Fruit fly (Drosophila melanogaster): ENCODE measurements around the gene CG2258.
A peak's percentile ranks its signal among the peaks of the same experiment; 100 is the strongest.

CG2258 gene

dm6 chrX:8091017-8091620 lies 10.8 kb downstream of the CG2258 start (continued):
- peak; percentile 98 for TF ChIP-seq rib (GFP tag; IDR thresholded peaks at IDR 0.05)
- TF ChIP-seq tll (GFP tag; optimal IDR thresholded peaks at IDR 0.05) = no peak
- peak; percentile 98 for TF ChIP-seq Taf1 (GFP tag; IDR thresholded peaks at IDR 0.05)
- peak; percentile 97 for TF ChIP-seq CG6813 (GFP tag; optimal IDR thresholded peaks at IDR 0.05)
- TF ChIP-seq fru (optimal IDR thresholded peaks at IDR 0.05) = no peak
- TF ChIP-seq Stat92E (GFP tag; optimal IDR thresholded peaks at IDR 0.05) = peak in 1 of 3 experiments; percentile 66
- TF ChIP-seq CG10565 (GFP tag; optimal IDR thresholded peaks at IDR 0.05) = peak; percentile 74
- TF ChIP-seq nmo (GFP tag; optimal IDR thresholded peaks at IDR 0.05) = peak; percentile 94
- TF ChIP-seq dmrt11E (tag; optimal IDR thresholded peaks at IDR 0.05) = peak; percentile 88
- TF ChIP-seq ERR (GFP tag; optimal IDR thresholded peaks at IDR 0.05) = peak; percentile 85
- TF ChIP-seq ato (GFP tag; IDR thresholded peaks at IDR 0.05; ENCODE audit: partially characterized antibody) = no peak; the same call in 1 of the 2 replicates
- peak; percentile 98 for TF ChIP-seq gce (GFP tag; IDR thresholded peaks at IDR 0.05)
- TF ChIP-seq kni (GFP tag; optimal IDR thresholded peaks at IDR 0.05) = peak; percentile 9
- TF ChIP-seq ATbp (GFP tag; optimal IDR thresholded peaks at IDR 0.05) = peak; percentile 97
- peak; percentile 95 for TF ChIP-seq ro (GFP tag; IDR thresholded peaks at IDR 0.05)
- peak; percentile 55 for TF ChIP-seq Ets97D (GFP tag; optimal IDR thresholded peaks at IDR 0.05)
- peak; percentile 98 for TF ChIP-seq seq (GFP tag; IDR thresholded peaks at IDR 0.05)
- TF ChIP-seq Dfd (GFP tag; optimal IDR thresholded peaks at IDR 0.05) = peak in 1 of 2 experiments; percentile 64
- peak; percentile 38 for TF ChIP-seq Sry-δ (GFP tag; optimal IDR thresholded peaks at IDR 0.05)
- TF ChIP-seq Dp (GFP tag; optimal IDR thresholded peaks at IDR 0.05) = peak; percentile 12
- TF ChIP-seq gro (GFP tag; optimal IDR thresholded peaks at IDR 0.05) = peak; percentile 90
- TF ChIP-seq dmrt99B (tag; optimal IDR thresholded peaks at IDR 0.05) = peak; percentile 97
- TF ChIP-seq CG18476 (GFP tag; optimal IDR thresholded peaks at IDR 0.05) = peak; percentile 94
- peak; percentile 99 for TF ChIP-seq CG18599 (GFP tag; optimal IDR thresholded peaks at IDR 0.05)
- TF ChIP-seq H2.0 (GFP tag; IDR thresholded peaks at IDR 0.05) = peak; percentile 99
- peak; percentile 99 for TF ChIP-seq ci (GFP tag; IDR thresholded peaks at IDR 0.05)
- TF ChIP-seq CG7745 (tag; optimal IDR thresholded peaks at IDR 0.05) = peak; percentile 7
- peak; percentile 76 for TF ChIP-seq z (GFP tag; IDR thresholded peaks at IDR 0.05)
- no peak for TF ChIP-seq Sin3A (optimal IDR thresholded peaks at IDR 0.05)
- peak; percentile 99 for TF ChIP-seq chm (GFP tag; IDR thresholded peaks at IDR 0.05)
- peak; percentile 79 for TF ChIP-seq her (GFP tag; optimal IDR thresholded peaks at IDR 0.05)
- TF ChIP-seq dpn (GFP tag; optimal IDR thresholded peaks at IDR 0.05) = peak; percentile 94 to 97
- TF ChIP-seq CG14710 (tag; optimal IDR thresholded peaks at IDR 0.05) = peak; percentile 87
- TF ChIP-seq Vsx1 (GFP tag; optimal IDR thresholded peaks at IDR 0.05) = peak; percentile 97
- TF ChIP-seq tio (GFP tag; optimal IDR thresholded peaks at IDR 0.05) = peak; percentile 87
- TF ChIP-seq CG2678 (tag; optimal IDR thresholded peaks at IDR 0.05) = peak; percentile 97
- TF ChIP-seq CG10543 (GFP tag; optimal IDR thresholded peaks at IDR 0.05) = peak; percentile 88
- TF ChIP-seq Bdp1 (GFP tag; optimal IDR thresholded peaks at IDR 0.05) = peak; percentile 79
- TF ChIP-seq Bteb2 (GFP tag; optimal IDR thresholded peaks at IDR 0.05) = peak; percentile 92
- TF ChIP-seq wek (GFP tag; optimal IDR thresholded peaks at IDR 0.05) = peak; percentile 78
- TF ChIP-seq CG7928 (GFP tag; optimal IDR thresholded peaks at IDR 0.05) = peak; percentile 80
- TF ChIP-seq Gsc (GFP tag; IDR thresholded peaks at IDR 0.05) = peak; percentile 91
- TF ChIP-seq CG7357 (GFP tag; IDR thresholded peaks at IDR 0.05) = peak; percentile 92
- TF ChIP-seq CG4424 (GFP tag; optimal IDR thresholded peaks at IDR 0.05) = peak; percentile 96
- TF ChIP-seq CG4617 (GFP tag; optimal IDR thresholded peaks at IDR 0.05; ENCODE audit: borderline replicate concordance) = peak; percentile 84
- no peak for TF ChIP-seq Tbp (GFP tag; optimal IDR thresholded peaks at IDR 0.05)
- peak; percentile 84 for TF ChIP-seq CG7987 (GFP tag; optimal IDR thresholded peaks at IDR 0.05)
- TF ChIP-seq al (GFP tag; IDR thresholded peaks at IDR 0.05) = peak; percentile 96
- peak; percentile 96 for TF ChIP-seq CG11696 (GFP tag; IDR thresholded peaks at IDR 0.05)
- TF ChIP-seq MESR4 (GFP tag; optimal IDR thresholded peaks at IDR 0.05) = peak; percentile 42

All from whole organism, embryonic.